Fruit fly (Drosophila melanogaster): Measurements from ENCODE around the gene Tmf.
A peak's percentile ranks its signal among the peaks of the same experiment; 100 is the strongest.

The Tmf gene

dm6 chrX:6832584-6832983, 11.6 kb upstream of the Tmf start, which contains the start of gene mAChR-C:
Gene mAChR-C, minus strand, starts transcription at chrX:6832684.
- TF ChIP-seq CG9797 (GFP tag; optimal IDR thresholded peaks at IDR 0.05) (no peak), ap (GFP tag; IDR thresholded peaks at IDR 0.05) (no peak), jing (GFP tag; optimal IDR thresholded peaks at IDR 0.05) (no peak), shn (GFP tag; optimal IDR thresholded peaks at IDR 0.05) (no peak), Hr51 (GFP tag; optimal IDR thresholded peaks at IDR 0.05) (no peak), CG14860 (GFP tag; IDR thresholded peaks at IDR 0.05; ENCODE audit: partially characterized antibody) (no peak), ranshi (GFP tag; IDR thresholded peaks at IDR 0.05) (no peak), Fer1 (GFP tag; optimal IDR thresholded peaks at IDR 0.05) (no peak), ttk (GFP tag; IDR thresholded peaks at IDR 0.05) (no peak)

dm6 chrX:6849178-6849956, 5.2 kb downstream of the Tmf start, which contains the start of the genes Cht11 and CG4558:
Gene Cht11, minus strand, starts transcription at chrX:6849517.
Gene CG4558, plus strand, starts transcription at chrX:6849770.
- TF ChIP-seq CG14965 (GFP tag; optimal IDR thresholded peaks at IDR 0.05; ENCODE audit: borderline replicate concordance) (no peak), kni (GFP tag; optimal IDR thresholded peaks at IDR 0.05) (peak; percentile 12), E2f1 (GFP tag; IDR thresholded peaks at IDR 0.05) (peak; percentile 87), mam (GFP tag; optimal IDR thresholded peaks at IDR 0.05) (peak; percentile 84), CG11723 (GFP tag; optimal IDR thresholded peaks at IDR 0.05) (peak; percentile 10), Ada2b (GFP tag; IDR thresholded peaks at IDR 0.05) (peak; percentile 77), CG17802 (tag; optimal IDR thresholded peaks at IDR 0.05) (peak; percentile 20), C15 (GFP tag; IDR thresholded peaks at IDR 0.05) (peak; percentile 76; the same call in 1 of the 3 replicates), CG18619 (GFP tag; optimal IDR thresholded peaks at IDR 0.05) (peak; percentile 69), scrt (GFP tag; optimal IDR thresholded peaks at IDR 0.05) (peak; percentile 58), Myb (GFP tag; optimal IDR thresholded peaks at IDR 0.05) (peak; percentile 2), Sox102F (GFP tag; optimal IDR thresholded peaks at IDR 0.05) (peak; percentile 85), CG12659 (GFP tag; optimal IDR thresholded peaks at IDR 0.05) (peak; percentile 88), CG7271 (tag; optimal IDR thresholded peaks at IDR 0.05) (peak; percentile 32), CG8290 (GFP tag; optimal IDR thresholded peaks at IDR 0.05) (peak; percentile 62), CG8290 (tag; optimal IDR thresholded peaks at IDR 0.05) (peak in 1 of 2 experiments; percentile 56), sr (GFP tag; IDR thresholded peaks at IDR 0.05) (0 out of 3 replicates have a peak, but pooled peaks have one; percentile 24), gt (GFP tag; IDR thresholded peaks at IDR 0.05) (peak; percentile 16; the same call in 1 of the 2 replicates), Kr (GFP tag; optimal IDR thresholded peaks at IDR 0.05) (no peak), bowl (GFP tag; IDR thresholded peaks at IDR 0.05) (no peak), CG34376 (GFP tag; optimal IDR thresholded peaks at IDR 0.05) (peak; percentile 75), CG11504 (tag; optimal IDR thresholded peaks at IDR 0.05) (peak; percentile 85), dan (GFP tag; IDR thresholded peaks at IDR 0.05) (no peak), stc (GFP tag; IDR thresholded peaks at IDR 0.05) (peak; percentile 79), eyg (GFP tag; optimal IDR thresholded peaks at IDR 0.05) (no peak), Aef1 (GFP tag; IDR thresholded peaks at IDR 0.05) (peak; percentile 81), CG17359 (tag; optimal IDR thresholded peaks at IDR 0.05) (peak; percentile 84), CG13894 (tag; optimal IDR thresholded peaks at IDR 0.05) (peak; percentile 82), Mrtf (GFP tag; IDR thresholded peaks at IDR 0.05) (peak; percentile 76; the same call in 2 of the 3 replicates), Oaz (GFP tag; IDR thresholded peaks at IDR 0.05) (peak; percentile 50; the same call in 1 of the 2 replicates), HLH4C (GFP tag; IDR thresholded peaks at IDR 0.05; ENCODE audit: partially characterized antibody) (peak; percentile 69), sisA (GFP tag; IDR thresholded peaks at IDR 0.05) (peak; percentile 87), chn (GFP tag; optimal IDR thresholded peaks at IDR 0.05) (peak; percentile 79), CG11093 (GFP tag; IDR thresholded peaks at IDR 0.05) (peak; percentile 72; the same call in 2 of the 3 replicates), CG6854 (GFP tag; optimal IDR thresholded peaks at IDR 0.05) (peak; percentile 37), Atf-2 (GFP tag; optimal IDR thresholded peaks at IDR 0.05) (peak; percentile 33), CG31388 (GFP tag; optimal IDR thresholded peaks at IDR 0.05) (peak; percentile 41), Nf-YA (GFP tag; IDR thresholded peaks at IDR 0.05) (no peak), Mes4 (GFP tag; optimal IDR thresholded peaks at IDR 0.05) (peak; percentile 34)

Measured in whole organism, embryonic.